Worm (Caenorhabditis elegans): Measurements from ENCODE around the gene srw-63.

DNA sequence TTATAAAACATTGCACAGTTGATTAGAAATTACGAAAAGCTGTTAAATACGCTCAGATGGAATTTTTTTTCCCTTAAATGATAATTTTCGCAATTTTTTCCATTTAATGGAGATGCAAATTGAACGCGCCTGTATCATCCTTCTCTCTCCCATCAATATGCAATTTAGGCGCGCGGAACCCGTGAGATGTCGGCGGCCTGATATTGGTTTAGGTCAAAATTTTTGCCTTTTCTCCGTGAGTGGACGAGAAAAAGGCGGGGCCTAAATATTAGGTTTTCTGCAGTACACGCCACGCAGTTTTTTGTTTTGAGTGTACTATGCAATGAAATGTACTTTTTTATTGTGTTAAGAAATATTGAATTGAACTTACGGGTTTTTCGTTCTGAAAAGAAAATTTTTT is 25.9 kb downstream of the srw-63 start:
- TF ChIP-seq nhr-11 (tag; optimal IDR thresholded peaks at IDR 0.05) (no peak), hlh-30 (tag; optimal IDR thresholded peaks at IDR 0.05; ENCODE audit: insufficient read depth) (no peak), mdl-1 (tag; optimal IDR thresholded peaks at IDR 0.05) (no peak), nhr-6 (tag; optimal IDR thresholded peaks at IDR 0.05) (no peak), pha-4 (GFP tag; IDR thresholded peaks at IDR 0.05) (no peak), pha-4 (tag; optimal IDR thresholded peaks at IDR 0.05) (no peak), dpl-1 (GFP tag; optimal IDR thresholded peaks at IDR 0.05) (no peak), ztf-11 (tag; optimal IDR thresholded peaks at IDR 0.05) (no peak), unc-62 (GFP tag; optimal IDR thresholded peaks at IDR 0.05 in 1 of 2) (no peak), unc-62 (tag; optimal IDR thresholded peaks at IDR 0.05) (no peak)

Data from whole organism, L4 larva.